Fruit fly (Drosophila melanogaster) whole organism, embryonic: ENCODE results near the gene CG4393.
A peak's percentile ranks its signal among the peaks of the same experiment; 100 is the strongest.

Experiments
- Blimp-1 ChIP-seq: fragments of 200-800 bp; sonication (Bioruptor generic); optimal IDR thresholded peaks from 3 replicates; lab custom pipeline; 2018; ENCODE audit warnings: missing biosample characterization, missing genetic modification characterization, mild to moderate bottlenecking, moderate library complexity, missing genetic modification reagents
- CG10209 ChIP-seq: fragments of 200-800 bp; sonication (Bioruptor generic); optimal IDR thresholded peaks from 3 replicates; lab custom pipeline; 2017; ENCODE audit warnings: missing biosample characterization, mild to moderate bottlenecking, missing genetic modification characterization, missing genetic modification reagents
- CG11456 ChIP-seq: fragments of 200-800 bp; sonication (Bioruptor generic); IDR thresholded peaks from 3 replicates; pipeline ENCODE4 v1.3.6; 2022; ENCODE audit warnings: missing biosample characterization, missing genetic modification characterization
- CG11723 ChIP-seq: fragments of 200-800 bp; sonication (Bioruptor generic); optimal IDR thresholded peaks from 2 replicates; lab custom pipeline; 2017; ENCODE audit warnings: missing biosample characterization, mild to moderate bottlenecking, missing genetic modification characterization
- CG13624 ChIP-seq: fragments of 200-800 bp; sonication (Bioruptor generic); optimal IDR thresholded peaks from 2 replicates; lab custom pipeline; 2016; ENCODE audit warnings: missing biosample characterization, missing genetic modification characterization
- CG14441 ChIP-seq: fragments of 200-800 bp; sonication (Bioruptor generic); IDR thresholded peaks from 2 replicates; pipeline ENCODE4 v1.3.6; 2022; ENCODE audit warnings: missing biosample characterization, missing genetic modification characterization
- CG15269 ChIP-seq: fragments of 200-800 bp; sonication (Bioruptor generic); optimal IDR thresholded peaks from 2 replicates; lab custom pipeline; 2018; ENCODE audit warnings: missing biosample characterization, mild to moderate bottlenecking, missing genetic modification characterization, moderate library complexity
- CG17359 ChIP-seq: fragments of 200-800 bp; sonication (Bioruptor generic); optimal IDR thresholded peaks from 3 replicates; lab custom pipeline; 2018; ENCODE audit warnings: missing biosample characterization, mild to moderate bottlenecking, missing genetic modification characterization, moderate library complexity
- CG6272 ChIP-seq: fragments of 200-800 bp; sonication (Bioruptor generic); IDR thresholded peaks from 2 replicates; pipeline ENCODE4 v1.3.6; 2022; ENCODE audit warnings: missing biosample characterization, missing genetic modification characterization
- CG7745 ChIP-seq: fragments of 200-800 bp; sonication (Bioruptor generic); optimal IDR thresholded peaks from 2 replicates; lab custom pipeline; 2018; ENCODE audit warnings: missing biosample characterization, mild to moderate bottlenecking, missing genetic modification characterization, moderate library complexity
- CG7928 ChIP-seq: fragments of 200-800 bp; sonication (Bioruptor generic); optimal IDR thresholded peaks from 2 replicates; lab custom pipeline; 2017; ENCODE audit warnings: missing biosample characterization, mild to moderate bottlenecking, missing genetic modification characterization
- CG8388 ChIP-seq: fragments of 200-800 bp; sonication (Bioruptor generic); optimal IDR thresholded peaks from 2 replicates; lab custom pipeline; 2019; ENCODE audit warnings: missing biosample characterization, mild to moderate bottlenecking, missing genetic modification characterization, moderate library complexity
- CG8478 ChIP-seq: fragments of >200 bp; optimal IDR thresholded peaks from 2 replicates; lab custom pipeline; 2018
- CG8924 ChIP-seq: fragments of 200-800 bp; optimal IDR thresholded peaks from 3 replicates; lab custom pipeline; 2019; ENCODE audit warnings: missing biosample characterization, mild to moderate bottlenecking, missing genetic modification characterization, moderate library complexity
- D ChIP-seq, 2 experiments: fragments of 200-800 bp in 1 of 2; fragments of >200 bp in 1 of 2; sonication (Bioruptor generic) in 1 of 2; optimal IDR thresholded peaks; 2 replicates in 1 of 2; 3 replicates in 1 of 2; lab custom pipeline; 2017; ENCODE audit warnings: mild to moderate bottlenecking in 1 of 2, missing biosample characterization in 1 of 2, missing genetic modification characterization in 1 of 2, missing genetic modification reagents in 1 of 2
- Eip74EF ChIP-seq, 2 experiments: fragments of 200-800 bp in 1 of 2; fragments of >200 bp in 1 of 2; sonication (Bioruptor generic) in 1 of 2; optimal IDR thresholded peaks; 2 replicates each; lab custom pipeline; 2017 to 2019; ENCODE audit warnings: missing biosample characterization in 2 of 2, missing genetic modification characterization in 2 of 2, mild to moderate bottlenecking in 1 of 2, moderate library complexity in 1 of 2
- Gsc ChIP-seq: fragments of 200-800 bp; sonication (Bioruptor generic); IDR thresholded peaks from 2 replicates; pipeline ENCODE4 v1.3.6; 2022; ENCODE audit warnings: missing biosample characterization, missing genetic modification characterization
- HLH54F ChIP-seq: fragments of 200-800 bp; sonication (Bioruptor generic); optimal IDR thresholded peaks from 3 replicates; lab custom pipeline; 2016; ENCODE audit warnings: missing biosample characterization, missing genetic modification characterization
- Hmr ChIP-seq: fragments of 200-800 bp; sonication (Bioruptor generic); optimal IDR thresholded peaks from 3 replicates; lab custom pipeline; 2017; ENCODE audit warnings: mild to moderate bottlenecking, missing biosample characterization, missing genetic modification reagents, missing genetic modification characterization
- Hr78 ChIP-seq, 2 experiments: fragments of 200-800 bp in 1 of 2; fragments of >200 bp in 1 of 2; sonication (Bioruptor generic) in 1 of 2; optimal IDR thresholded peaks; 2 replicates each; lab custom pipeline; 2017 to 2019; ENCODE audit warnings: missing biosample characterization in 2 of 2, missing genetic modification characterization in 2 of 2, mild to moderate bottlenecking in 1 of 2, moderate library complexity in 1 of 2
- MBD-R2 ChIP-seq: fragments of 200-800 bp; sonication (Bioruptor generic); IDR thresholded peaks from 2 replicates; pipeline ENCODE4 v1.3.6; 2022; ENCODE audit warnings: missing biosample characterization, missing genetic modification characterization
- NfI ChIP-seq: fragments of 200-800 bp; sonication (Bioruptor generic); optimal IDR thresholded peaks from 3 replicates; lab custom pipeline; 2018; ENCODE audit warnings: missing biosample characterization, mild to moderate bottlenecking, missing genetic modification characterization, moderate library complexity
- Ravus ChIP-seq: fragments of 200-800 bp; sonication (Bioruptor generic); IDR thresholded peaks from 2 replicates; pipeline ENCODE4 v1.3.6; 2022; ENCODE audit warnings: missing biosample characterization, missing genetic modification characterization
- Spps ChIP-seq: fragments of 200-800 bp; sonication (Bioruptor generic); optimal IDR thresholded peaks from 2 replicates; lab custom pipeline; 2018; ENCODE audit warnings: missing biosample characterization, mild to moderate bottlenecking, missing genetic modification characterization
- al ChIP-seq: fragments of 200-800 bp; sonication (Bioruptor generic); IDR thresholded peaks from 2 replicates; pipeline ENCODE4 v1.3.6; 2022; ENCODE audit warnings: missing biosample characterization, missing genetic modification characterization
- bcd ChIP-seq: fragments of 200-800 bp; sonication (Bioruptor generic); optimal IDR thresholded peaks from 2 replicates; lab custom pipeline; 2017; ENCODE audit warnings: missing biosample characterization, mild to moderate bottlenecking, missing genetic modification characterization
- bsh ChIP-seq, 2 experiments: fragments of 200-800 bp; sonication (Bioruptor generic); optimal IDR thresholded peaks; 2 replicates each; lab custom pipeline; 2017 to 2018; ENCODE audit warnings: mild to moderate bottlenecking in 2 of 2, missing biosample characterization in 2 of 2, missing genetic modification characterization in 2 of 2, moderate library complexity in 1 of 2
- dysf ChIP-seq: fragments of 200-800 bp; sonication (Bioruptor generic); IDR thresholded peaks from 3 replicates; pipeline ENCODE4 v1.3.6; 2022; ENCODE audit warnings: missing biosample characterization, missing genetic modification characterization
- fd3F ChIP-seq: fragments of 200-800 bp; sonication (Bioruptor generic); optimal IDR thresholded peaks from 2 replicates; lab custom pipeline; 2018; ENCODE audit warnings: missing biosample characterization, mild to moderate bottlenecking, missing genetic modification characterization, moderate library complexity
- fd64A ChIP-seq: fragments of 200-800 bp; sonication (Bioruptor generic); optimal IDR thresholded peaks from 3 replicates; lab custom pipeline; 2018; ENCODE audit warnings: missing biosample characterization, mild to moderate bottlenecking, missing genetic modification characterization
- ftz-f1 ChIP-seq: fragments of 200-800 bp; sonication (Bioruptor generic); optimal IDR thresholded peaks from 2 replicates; lab custom pipeline; 2016; ENCODE audit warnings: missing biosample characterization, missing genetic modification characterization
- grn ChIP-seq: fragments of 200-800 bp; sonication (Bioruptor generic); optimal IDR thresholded peaks from 3 replicates; lab custom pipeline; 2017; ENCODE audit warnings: missing biosample characterization, missing genetic modification characterization
- kah ChIP-seq: fragments of 200-800 bp; sonication (Bioruptor generic); optimal IDR thresholded peaks from 2 replicates; lab custom pipeline; 2018; ENCODE audit warnings: missing biosample characterization, mild to moderate bottlenecking, missing genetic modification characterization
- lola ChIP-seq, 3 experiments: fragments of >200 bp in 2 of 3; fragments of 200-800 bp in 1 of 3; sonication (Bioruptor generic) in 1 of 3; optimal IDR thresholded peaks; 2 replicates each; lab custom pipeline; 2017 to 2019; ENCODE audit warnings: missing biosample characterization in 3 of 3, missing genetic modification characterization in 3 of 3, mild to moderate bottlenecking in 1 of 3, moderate library complexity in 1 of 3
- psq ChIP-seq: fragments of 200-800 bp; sonication (Bioruptor generic); optimal IDR thresholded peaks from 2 replicates; lab custom pipeline; 2017; ENCODE audit warnings: missing biosample characterization, missing genetic modification characterization
- pzg ChIP-seq: fragments of 200-800 bp; sonication (Bioruptor generic); optimal IDR thresholded peaks from 3 replicates; lab custom pipeline; 2018; ENCODE audit warnings: missing biosample characterization, mild to moderate bottlenecking, missing genetic modification characterization, moderate library complexity
- salm ChIP-seq: fragments of 200-800 bp; sonication (Bioruptor generic); optimal IDR thresholded peaks from 2 replicates; lab custom pipeline; 2018; ENCODE audit warnings: missing biosample characterization, mild to moderate bottlenecking, missing genetic modification characterization
- schlank ChIP-seq: fragments of 200-800 bp; sonication (Bioruptor generic); optimal IDR thresholded peaks from 2 replicates; lab custom pipeline; 2018; ENCODE audit warnings: missing biosample characterization, mild to moderate bottlenecking, missing genetic modification characterization
- sisA ChIP-seq: fragments of 200-800 bp; sonication (Bioruptor generic); IDR thresholded peaks from 2 replicates; pipeline ENCODE4 v1.3.6; 2022; ENCODE audit warnings: missing biosample characterization, missing genetic modification characterization
- sna ChIP-seq: fragments of 200-800 bp; sonication (Bioruptor generic); IDR thresholded peaks from 2 replicates; pipeline ENCODE4 v1.3.6; 2022; ENCODE audit warnings: missing biosample characterization, missing genetic modification characterization; ENCODE audit not compliant: partially characterized antibody
- so ChIP-seq: fragments of 200-800 bp; sonication (Bioruptor generic); IDR thresholded peaks from 3 replicates; pipeline ENCODE4 v1.3.6; 2022; ENCODE audit warnings: missing biosample characterization, missing genetic modification characterization
- tio ChIP-seq: fragments of 200-800 bp; sonication (Bioruptor generic); optimal IDR thresholded peaks from 2 replicates; lab custom pipeline; 2017; ENCODE audit warnings: missing biosample characterization, missing genetic modification characterization, inconsistent platforms
- tll ChIP-seq, 2 experiments: fragments of 200-800 bp in 1 of 2; fragments of >200 bp in 1 of 2; sonication (Bioruptor generic) in 1 of 2; optimal IDR thresholded peaks; 2 replicates each; lab custom pipeline; 2017 to 2019; ENCODE audit warnings: missing biosample characterization in 2 of 2, missing genetic modification characterization in 2 of 2, mild to moderate bottlenecking in 1 of 2, moderate library complexity in 1 of 2
- toy ChIP-seq: fragments of 200-800 bp; sonication (Bioruptor generic); IDR thresholded peaks from 2 replicates; pipeline ENCODE4 v1.3.6; 2022; ENCODE audit warnings: missing biosample characterization, missing genetic modification characterization
- ttk ChIP-seq: fragments of 200-800 bp; sonication (Bioruptor generic); IDR thresholded peaks from 2 replicates; pipeline ENCODE4 v2.1.2; 2022; ENCODE audit warnings: missing biosample characterization, missing genetic modification characterization
- yki ChIP-seq: fragments of >200 bp; optimal IDR thresholded peaks from 3 replicates; lab custom pipeline; 2018

The CG4393 gene

DNA sequence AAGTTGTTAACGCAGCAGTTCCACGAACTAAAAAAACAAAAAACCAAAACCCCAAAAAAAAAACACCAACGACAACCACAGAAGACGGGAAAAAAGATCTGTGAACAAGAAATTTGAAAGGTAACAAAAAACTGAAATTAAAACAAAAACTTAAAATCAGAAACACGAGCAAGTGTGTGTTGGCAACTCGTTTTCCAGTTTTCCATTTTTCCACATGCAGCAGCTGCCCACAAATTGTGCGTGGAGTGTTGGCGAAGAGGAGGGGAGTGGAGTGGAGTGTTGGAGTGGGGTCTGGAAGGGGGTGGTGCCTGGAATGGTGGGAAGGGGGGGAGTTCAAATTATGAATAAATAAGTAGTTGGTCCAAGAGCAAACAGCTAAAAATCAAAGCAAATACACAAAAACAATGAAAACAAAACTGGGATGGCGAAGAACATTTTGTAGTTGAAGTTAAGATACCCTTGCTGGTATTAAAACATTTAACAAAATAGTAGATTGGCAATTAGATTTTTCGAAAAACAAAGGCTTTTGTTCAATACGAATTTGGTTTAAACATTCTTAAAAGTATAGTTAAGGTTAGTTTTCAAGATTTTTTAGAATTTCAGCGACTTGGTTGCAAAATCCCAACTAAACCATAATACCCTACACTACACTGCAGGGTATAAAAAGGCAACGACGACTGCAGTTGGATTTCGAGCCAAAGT lies 51.1 kb downstream of the CG4393 start (continued):
- TF ChIP-seq ttk (GFP tag; lab: Robert Waterston, UW), result no peak
- TF ChIP-seq salm (tag; lab: Kevin White, UChicago), result peak; percentile 4
- no peak for TF ChIP-seq Gsc (GFP tag; lab: Robert Waterston, UW)
- no peak for TF ChIP-seq sna (GFP tag; lab: Robert Waterston, UW)
- TF ChIP-seq Hr78 (GFP tag; optimal IDR thresholded peaks at IDR 0.05; lab: Kevin White, UChicago), result peak in 1 of 2 experiments; percentile 11
- peak in 1 of 2 experiments; percentile 27 for TF ChIP-seq Eip74EF (GFP tag; optimal IDR thresholded peaks at IDR 0.05; lab: Kevin White, UChicago)
- TF ChIP-seq CG8924 (tag; lab: Kevin White, UChicago), result peak; percentile 32
- TF ChIP-seq fd3F (GFP tag; lab: Kevin White, UChicago), result no peak
- no peak for TF ChIP-seq CG8478 (lab: Kevin White, UChicago)
- peak; percentile 34 for TF ChIP-seq tio (GFP tag; lab: Kevin White, UChicago)
- no peak for TF ChIP-seq toy
- peak; percentile 4 for TF ChIP-seq CG13624 (GFP tag; lab: Kevin White, UChicago)
- TF ChIP-seq lola (GFP tag; optimal IDR thresholded peaks at IDR 0.05; lab: Kevin White, UChicago), result peak in 1 of 3 experiments; percentile 72
- TF ChIP-seq CG6272 (GFP tag; lab: Robert Waterston, UW), result no peak
- TF ChIP-seq Spps, result peak; percentile 23
- no peak for TF ChIP-seq ftz-f1 (GFP tag; lab: Kevin White, UChicago)
- TF ChIP-seq CG11456 (GFP tag; lab: Robert Waterston, UW), result no peak
- no peak for TF ChIP-seq tll (GFP tag; optimal IDR thresholded peaks at IDR 0.05; lab: Kevin White, UChicago)
- peak; percentile 56 for TF ChIP-seq Blimp-1 (GFP tag; lab: Kevin White, UChicago)
- no peak for TF ChIP-seq CG14441 (GFP tag; lab: Robert Waterston, UW)
- peak in 1 of 2 experiments; percentile 76 for TF ChIP-seq bsh (GFP tag; optimal IDR thresholded peaks at IDR 0.05; lab: Kevin White, UChicago)
- peak; percentile 41; the same call in 1 of the 2 replicates for TF ChIP-seq sisA (GFP tag; lab: Robert Waterston, UW)
- peak; percentile 8 for TF ChIP-seq CG11723 (GFP tag; lab: Kevin White, UChicago)
- peak; percentile 60 for TF ChIP-seq CG17359 (tag; lab: Kevin White, UChicago)
- no peak for TF ChIP-seq D (optimal IDR thresholded peaks at IDR 0.05; lab: Kevin White, UChicago)
- peak; percentile 66 for TF ChIP-seq D (GFP tag; optimal IDR thresholded peaks at IDR 0.05; lab: Kevin White, UChicago)
- TF ChIP-seq CG15269 (tag; lab: Kevin White, UChicago), result peak; percentile 25

dm6 chr3R:23332535-23333333 lies 51.8 kb downstream of the CG4393 start:
- no peak for TF ChIP-seq Ravus (GFP tag; lab: Robert Waterston, UW)
- no peak for TF ChIP-seq yki
- no peak for TF ChIP-seq CG14441 (GFP tag; lab: Robert Waterston, UW)
- no peak for TF ChIP-seq pzg (GFP tag; lab: Kevin White, UChicago)
- TF ChIP-seq schlank (tag; lab: Kevin White, UChicago), result no peak
- TF ChIP-seq grn (GFP tag; lab: Kevin White, UChicago), result no peak
- 0 out of 3 replicates have a peak, but pooled peaks have one; percentile 6 for TF ChIP-seq so
- peak; percentile 56; the same call in 2 of the 3 replicates for TF ChIP-seq dysf (GFP tag; lab: Robert Waterston, UW)
- TF ChIP-seq CG8388 (GFP tag; lab: Kevin White, UChicago), result peak; percentile 43
- no peak for TF ChIP-seq MBD-R2
- no peak for TF ChIP-seq CG7928
- TF ChIP-seq kah, result no peak
- peak; percentile 55 for TF ChIP-seq Hmr (GFP tag; lab: Kevin White, UChicago)
- TF ChIP-seq CG7745, result no peak
- TF ChIP-seq psq (GFP tag; lab: Kevin White, UChicago), result no peak
- TF ChIP-seq CG10209 (GFP tag; lab: Kevin White, UChicago), result peak; percentile 56
- TF ChIP-seq fd64A (GFP tag; lab: Kevin White, UChicago), result peak; percentile 42
- TF ChIP-seq HLH54F (GFP tag; lab: Kevin White, UChicago), result peak; percentile 31
- peak; percentile 60 for TF ChIP-seq bcd (GFP tag; lab: Kevin White, UChicago)
- TF ChIP-seq NfI (GFP tag; lab: Kevin White, UChicago), result no peak
- peak; percentile 11; the same call in 1 of the 2 replicates for TF ChIP-seq al
